Fruit fly (Drosophila melanogaster): ENCODE data around the gene CG14445.

The CG14445 gene

DNA sequence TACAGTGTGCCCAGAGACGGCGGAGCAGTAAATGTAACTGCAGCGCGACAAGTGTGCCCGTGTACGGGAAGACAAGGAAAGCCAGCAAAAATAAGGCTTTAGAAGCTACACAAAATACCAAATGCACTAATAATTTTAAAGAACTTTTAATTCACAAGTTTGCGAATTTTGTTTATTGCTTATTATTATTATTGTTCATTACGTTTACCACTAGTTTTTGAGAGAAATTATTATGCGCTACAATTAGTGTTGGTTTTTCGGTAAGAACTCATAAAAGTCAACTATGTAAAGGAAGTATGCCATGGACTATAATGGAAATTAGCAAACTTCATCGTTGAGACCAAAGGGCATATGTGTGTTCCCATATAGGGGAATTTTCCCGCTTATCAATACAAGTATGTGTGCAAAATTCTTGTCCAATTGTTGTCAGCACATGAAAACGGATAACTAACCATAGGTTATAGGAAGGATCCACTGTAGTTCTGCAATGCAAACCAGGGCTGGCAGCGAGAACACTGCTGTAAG, 30.1 kb downstream of the CG14445 start, which contains the start of gene schlank (continued):
- TF ChIP-seq Ptx1 (GFP tag; IDR thresholded peaks at IDR 0.05), result peak; percentile 77
- TF ChIP-seq Dref (GFP tag; IDR thresholded peaks at IDR 0.05), result peak; percentile 24; the same call in 1 of the 2 replicates
- TF ChIP-seq NC2β (GFP tag; optimal IDR thresholded peaks at IDR 0.05), result peak; percentile 60
- TF ChIP-seq CG17568 (GFP tag; optimal IDR thresholded peaks at IDR 0.05), result no peak
- TF ChIP-seq Aef1 (GFP tag; IDR thresholded peaks at IDR 0.05), result peak; percentile 30; the same call in 1 of the 3 replicates
- TF ChIP-seq Sry-δ (GFP tag; optimal IDR thresholded peaks at IDR 0.05), result peak; percentile 30
- no peak for TF ChIP-seq CG15073 (GFP tag; optimal IDR thresholded peaks at IDR 0.05)
- TF ChIP-seq Rfx (GFP tag; IDR thresholded peaks at IDR 0.05), result peak; percentile 67
- TF ChIP-seq CG3838 (GFP tag; optimal IDR thresholded peaks at IDR 0.05), result no peak
- TF ChIP-seq CG12391 (tag; optimal IDR thresholded peaks at IDR 0.05), result peak; percentile 52
- TF ChIP-seq mam (GFP tag; optimal IDR thresholded peaks at IDR 0.05), result peak; percentile 73
- peak; percentile 27 for TF ChIP-seq CG12104 (GFP tag; optimal IDR thresholded peaks at IDR 0.05)
- TF ChIP-seq Mes4 (GFP tag; optimal IDR thresholded peaks at IDR 0.05), result no peak
- no peak for TF ChIP-seq lbe (GFP tag; optimal IDR thresholded peaks at IDR 0.05)
- peak; percentile 57 for TF ChIP-seq esg (GFP tag; conservative IDR thresholded peaks at IDR 0.05)
- peak; percentile 53; the same call in 1 of the 2 replicates for TF ChIP-seq HLH3B (GFP tag; IDR thresholded peaks at IDR 0.05)
- TF ChIP-seq slbo (GFP tag; IDR thresholded peaks at IDR 0.05), result peak; percentile 81
- no peak for TF ChIP-seq CG12744 (GFP tag; optimal IDR thresholded peaks at IDR 0.05)
- no peak for TF ChIP-seq CG7839 (tag; optimal IDR thresholded peaks at IDR 0.05)
- TF ChIP-seq CG12659 (GFP tag; optimal IDR thresholded peaks at IDR 0.05), result peak; percentile 45
- TF ChIP-seq CG4854 (GFP tag; optimal IDR thresholded peaks at IDR 0.05), result no peak
- 0 out of 2 replicates have a peak, but pooled peaks have one; percentile 29 for TF ChIP-seq Drgx (GFP tag; IDR thresholded peaks at IDR 0.05)
- TF ChIP-seq CG16813 (GFP tag; IDR thresholded peaks at IDR 0.05; ENCODE audit: partially characterized antibody), result no peak
- no peak for TF ChIP-seq CG11560 (tag; IDR thresholded peaks at IDR 0.05)
- TF ChIP-seq YL-1 (GFP tag; optimal IDR thresholded peaks at IDR 0.05), result no peak
- no peak for TF ChIP-seq CG3065 (GFP tag; optimal IDR thresholded peaks at IDR 0.05)
- TF ChIP-seq sim (GFP tag; IDR thresholded peaks at IDR 0.05), result no peak
- no peak for TF ChIP-seq CG8478 (optimal IDR thresholded peaks at IDR 0.05)
- TF ChIP-seq gem (tag; optimal IDR thresholded peaks at IDR 0.05), result peak; percentile 69
- TF ChIP-seq MTF-1 (GFP tag; optimal IDR thresholded peaks at IDR 0.05; ENCODE audit: borderline replicate concordance), result no peak
- TF ChIP-seq Ets97D (GFP tag; optimal IDR thresholded peaks at IDR 0.05), result peak; percentile 36
- peak; percentile 51 for TF ChIP-seq pum (GFP tag; optimal IDR thresholded peaks at IDR 0.05)
- peak; percentile 26; the same call in 1 of the 2 replicates for TF ChIP-seq ttk (GFP tag; IDR thresholded peaks at IDR 0.05)
- no peak for TF ChIP-seq z (GFP tag; IDR thresholded peaks at IDR 0.05)
- no peak for TF ChIP-seq CG1529 (GFP tag; optimal IDR thresholded peaks at IDR 0.05)
- peak; percentile 55 for TF ChIP-seq CG9727 (GFP tag; optimal IDR thresholded peaks at IDR 0.05)
- peak; percentile 27; the same call in 1 of the 2 replicates for TF ChIP-seq sob (GFP tag; IDR thresholded peaks at IDR 0.05)
- TF ChIP-seq CG11695 (GFP tag; IDR thresholded peaks at IDR 0.05), result peak; percentile 51; the same call in 1 of the 3 replicates
- TF ChIP-seq trem (tag; optimal IDR thresholded peaks at IDR 0.05), result peak; percentile 10
- TF ChIP-seq zfh2 (GFP tag; optimal IDR thresholded peaks at IDR 0.05), result peak; percentile 51
- peak; percentile 73 for TF ChIP-seq ind (GFP tag; optimal IDR thresholded peaks at IDR 0.05)
- TF ChIP-seq da (GFP tag; optimal IDR thresholded peaks at IDR 0.05), result no peak
- no peak for TF ChIP-seq CG15601 (tag; optimal IDR thresholded peaks at IDR 0.05)
- TF ChIP-seq cato (GFP tag; optimal IDR thresholded peaks at IDR 0.05; ENCODE audit: borderline replicate concordance), result no peak
- peak; percentile 22 for TF ChIP-seq Nf-YC (tag; optimal IDR thresholded peaks at IDR 0.05)
- no peak for TF ChIP-seq zf30C (GFP tag; optimal IDR thresholded peaks at IDR 0.05)
- no peak for TF ChIP-seq D19A (tag; optimal IDR thresholded peaks at IDR 0.05)
- peak; percentile 54 for TF ChIP-seq CG13624 (GFP tag; optimal IDR thresholded peaks at IDR 0.05)
- peak; percentile 59 for TF ChIP-seq CG12769 (tag; optimal IDR thresholded peaks at IDR 0.05)

Data from whole organism, embryonic.